Worm (Caenorhabditis elegans) whole organism, L1 larva: ENCODE measurements around the gene F12E12.2.

Experiments
- lin-39 ChIP-seq: fragments of 150-350 bp; optimal IDR thresholded peaks from 2 replicates; lab custom pipeline; 2014; ENCODE audit warnings: missing biosample characterization, missing genetic modification reagents, missing genetic modification characterization
- mep-1 ChIP-seq: fragments of 150-350 bp; optimal IDR thresholded peaks from 2 replicates; lab custom pipeline; 2014; ENCODE audit warnings: missing biosample characterization, missing genetic modification characterization
- nhr-237 ChIP-seq: fragments of 150-350 bp; optimal IDR thresholded peaks from 2 replicates; lab custom pipeline; 2014; ENCODE audit warnings: missing biosample characterization, missing genetic modification characterization
- unc-130 ChIP-seq: fragments of 150-350 bp; optimal IDR thresholded peaks from 2 replicates; lab custom pipeline; 2017; ENCODE audit warnings: missing biosample characterization, missing genetic modification characterization, inconsistent platforms

DNA sequence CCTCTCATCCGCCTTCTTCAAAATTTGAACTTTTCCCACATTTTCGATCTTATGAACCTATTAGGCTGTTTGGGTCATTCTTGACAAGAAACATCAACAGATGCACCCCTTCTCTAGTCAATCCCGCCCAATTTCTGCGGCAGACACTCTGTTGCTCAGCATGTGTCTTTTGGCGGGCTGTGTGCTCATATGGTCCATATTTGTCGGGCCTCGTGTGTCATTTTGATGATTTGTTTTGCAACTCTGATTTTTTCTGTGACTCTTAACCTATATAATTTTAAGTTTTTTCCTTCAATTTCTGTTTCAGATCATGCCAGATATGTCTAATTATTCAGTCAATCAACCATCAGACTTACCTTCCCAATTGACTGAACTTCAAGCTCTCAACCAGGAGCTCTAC is 47.4 kb downstream of the F12E12.2 start, which contains the start of gene T24E12.13:
- no peak for TF ChIP-seq lin-39 (tag; lab: Kevin White, UChicago)
- TF ChIP-seq nhr-237 (tag; lab: Kevin White, UChicago): no peak
- TF ChIP-seq mep-1 (tag; lab: Kevin White, UChicago): no peak
- TF ChIP-seq unc-130 (tag; lab: Kevin White, UChicago): no peak
